ENCODE assay signal across 1 fruit fly cellular context in the genomic region with DNA sequence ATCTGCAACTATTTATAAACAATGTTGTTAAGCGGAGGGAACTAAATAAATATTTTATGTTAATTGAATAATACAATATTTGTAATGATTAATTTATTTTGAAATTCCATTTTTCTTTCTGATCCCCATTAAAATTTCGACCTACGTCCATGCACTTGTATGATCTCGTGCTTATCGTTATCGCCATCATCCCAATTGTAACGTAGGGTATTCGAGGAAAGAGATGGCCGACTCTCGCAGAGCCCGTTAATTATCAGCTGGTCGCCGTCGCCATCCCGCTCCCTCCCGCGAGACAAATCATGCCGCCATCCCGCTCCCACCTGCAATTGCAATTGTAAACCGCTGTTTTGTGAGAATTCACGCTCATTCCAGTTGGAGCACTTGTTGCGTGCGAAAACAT.
TF ChIP-seq lines count a peak whose summit lies in the region.

CG11655 (plus strand) TSS at position 351 of the 400 bp plus-strand sequence.

TF ChIP-seq in whole organism, embryonic, 481 proteins besides CTCF, POLR2A, EP300 and RAD21 (continued from another document):
- TF ChIP-seq pan (optimal IDR thresholded peaks at IDR 0.05; lab: Kevin White, UChicago): no peak
- TF ChIP-seq pan (GFP tag; optimal IDR thresholded peaks at IDR 0.05 in 1 of 2, IDR thresholded peaks at IDR 0.05 in 1 of 2): peak in 1 of 2 experiments; percentile 47
- peak; percentile 24 for TF ChIP-seq CG14710 (tag; optimal IDR thresholded peaks at IDR 0.05; lab: Kevin White, UChicago)
- 0 out of 2 replicates have a peak, but pooled peaks have one; percentile 23 for TF ChIP-seq Rx (GFP tag; IDR thresholded peaks at IDR 0.05; lab: Robert Waterston, UW)
- no peak for TF ChIP-seq CG2889 (GFP tag; IDR thresholded peaks at IDR 0.05; lab: Robert Waterston, UW)
- no peak for TF ChIP-seq twi (tag; optimal IDR thresholded peaks at IDR 0.05; lab: Kevin White, UChicago)
- TF ChIP-seq dm (GFP tag; optimal IDR thresholded peaks at IDR 0.05; lab: Kevin White, UChicago): peak; percentile 9
- no peak for TF ChIP-seq CG6654 (GFP tag; optimal IDR thresholded peaks at IDR 0.05; lab: Kevin White, UChicago)
- TF ChIP-seq sens-2 (GFP tag; IDR thresholded peaks at IDR 0.05; lab: Robert Waterston, UW): no peak
- peak; percentile 48 for TF ChIP-seq CG15514 (GFP tag; optimal IDR thresholded peaks at IDR 0.05; lab: Kevin White, UChicago)
- peak; percentile 75; the same call in 2 of the 3 replicates for TF ChIP-seq otp (GFP tag; IDR thresholded peaks at IDR 0.05; lab: Robert Waterston, UW)
- no peak for TF ChIP-seq fd64A (GFP tag; optimal IDR thresholded peaks at IDR 0.05; lab: Kevin White, UChicago)
- TF ChIP-seq GATAe (GFP tag; conservative IDR thresholded peaks at IDR 0.05; lab: Robert Waterston, UW): 0 out of 2 replicates have a peak, but pooled peaks have one; percentile 53
- TF ChIP-seq CG30431 (GFP tag; optimal IDR thresholded peaks at IDR 0.05; lab: Kevin White, UChicago): no peak
- no peak for TF ChIP-seq bigmax (GFP tag; optimal IDR thresholded peaks at IDR 0.05; lab: Kevin White, UChicago)
- peak; percentile 25 for TF ChIP-seq az2 (GFP tag; optimal IDR thresholded peaks at IDR 0.05; lab: Kevin White, UChicago)
- TF ChIP-seq CG17361 (GFP tag; IDR thresholded peaks at IDR 0.05; lab: Robert Waterston, UW): no peak
- TF ChIP-seq Xrp1 (GFP tag; IDR thresholded peaks at IDR 0.05; lab: Robert Waterston, UW): peak; percentile 66
- TF ChIP-seq Mrtf (GFP tag; IDR thresholded peaks at IDR 0.05; lab: Robert Waterston, UW): no peak
